Worm (Caenorhabditis elegans) whole organism, L1 larva: ENCODE data around the gene F21C10.4.

Experiments
- C04F5.9 ChIP-seq: sonication (generic microtip); optimal IDR thresholded peaks from 2 replicates; lab custom pipeline; 2016; ENCODE audit warnings: missing genetic modification characterization, missing compliant biosample characterization
- C16A3.4 ChIP-seq: fragments of 150-350 bp; optimal IDR thresholded peaks from 2 replicates; lab custom pipeline; 2014; ENCODE audit warnings: missing biosample characterization, missing genetic modification characterization
- C34B4.2 ChIP-seq: sonication (generic microtip); optimal IDR thresholded peaks from 2 replicates; lab custom pipeline; 2017; ENCODE audit warnings: mild to moderate bottlenecking, missing genetic modification characterization, missing compliant biosample characterization
- alr-1 ChIP-seq: fragments of 200-800 bp; sonication (Bioruptor generic); optimal IDR thresholded peaks from 2 replicates; lab custom pipeline; 2018; ENCODE audit warnings: borderline replicate concordance, mild to moderate bottlenecking, missing genetic modification characterization, missing compliant biosample characterization
- aly-2 ChIP-seq: fragments of 150-350 bp; optimal IDR thresholded peaks from 2 replicates; lab custom pipeline; 2014; ENCODE audit warnings: missing biosample characterization, missing genetic modification characterization
- ama-1 ChIP-seq: fragments of 150-350 bp; optimal IDR thresholded peaks from 2 replicates; lab custom pipeline; 2014
- blmp-1 ChIP-seq: fragments of 150-350 bp; optimal IDR thresholded peaks from 2 replicates; lab custom pipeline; 2014; ENCODE audit warnings: missing biosample characterization, missing genetic modification characterization
- ceh-63 ChIP-seq: fragments of 200-800 bp; sonication (Bioruptor generic); optimal IDR thresholded peaks from 2 replicates; lab custom pipeline; 2018; ENCODE audit warnings: mild to moderate bottlenecking, missing genetic modification characterization, missing compliant biosample characterization
- ceh-8 ChIP-seq: fragments of 200-800 bp; sonication (Bioruptor generic); optimal IDR thresholded peaks from 2 replicates; lab custom pipeline; 2018; ENCODE audit warnings: mild to moderate bottlenecking, missing genetic modification characterization, moderate library complexity, missing compliant biosample characterization
- ceh-88 ChIP-seq: fragments of 200-800 bp; sonication (Bioruptor generic); IDR thresholded peaks from 2 replicates; pipeline ENCODE4 v1.3.6; 2022; ENCODE audit warnings: missing genetic modification characterization, missing compliant biosample characterization
- efl-1 ChIP-seq, 4 experiments: fragments of 150-350 bp; optimal IDR thresholded peaks in 3 of 4; peaks in 1 of 4; 1 replicate in 1 of 4; 2 replicates in 3 of 4; lab custom pipeline; 2014; ENCODE audit warnings: missing biosample characterization in 2 of 4, missing genetic modification characterization in 2 of 4, missing genetic modification reagents in 2 of 4
- elt-3 ChIP-seq, 6 experiments: fragments of 150-350 bp in 1 of 6; sonication (generic microtip); optimal IDR thresholded peaks; 2 replicates each; lab custom pipeline; 2017 to 2018; ENCODE audit warnings: missing biosample characterization in 6 of 6, missing genetic modification characterization in 6 of 6, inconsistent platforms in 1 of 6
- fkh-10 ChIP-seq: sonication (generic microtip); optimal IDR thresholded peaks from 2 replicates; lab custom pipeline; 2017; ENCODE audit warnings: missing biosample characterization, missing genetic modification reagents, missing genetic modification characterization
- fkh-4 ChIP-seq: sonication (generic microtip); optimal IDR thresholded peaks from 2 replicates; lab custom pipeline; 2016; ENCODE audit warnings: missing compliant biosample characterization, missing genetic modification characterization, borderline replicate concordance
- isw-1 ChIP-seq: fragments of 200-800 bp; sonication (Bioruptor generic); IDR thresholded peaks from 2 replicates; pipeline ENCODE4 v1.3.6; 2022; ENCODE audit warnings: missing genetic modification characterization, missing compliant biosample characterization
- jun-1 ChIP-seq: fragments of 150-350 bp; optimal IDR thresholded peaks from 2 replicates; lab custom pipeline; 2014; ENCODE audit warnings: missing biosample characterization, missing genetic modification reagents, missing genetic modification characterization
- lin-14 ChIP-seq: fragments of 200-800 bp; sonication (Bioruptor generic); optimal IDR thresholded peaks from 2 replicates; lab custom pipeline; 2018; ENCODE audit warnings: mild to moderate bottlenecking, missing genetic modification characterization, moderate library complexity, missing compliant biosample characterization
- lin-35 ChIP-seq, 2 experiments: fragments of 150-350 bp; optimal IDR thresholded peaks; 2 replicates each; lab custom pipeline; 2014; ENCODE audit warnings: missing biosample characterization in 2 of 2, missing genetic modification characterization in 2 of 2, missing genetic modification reagents in 2 of 2
- lin-39 ChIP-seq: fragments of 150-350 bp; optimal IDR thresholded peaks from 2 replicates; lab custom pipeline; 2014; ENCODE audit warnings: missing biosample characterization, missing genetic modification reagents, missing genetic modification characterization
- lir-3 ChIP-seq: sonication (generic microtip); optimal IDR thresholded peaks from 2 replicates; lab custom pipeline; 2016; ENCODE audit warnings: mild to moderate bottlenecking, missing genetic modification characterization, moderate library complexity, missing compliant biosample characterization; ENCODE audit not compliant: poor library complexity
- lsy-2 ChIP-seq, 2 experiments: fragments of 150-350 bp; optimal IDR thresholded peaks; 2 replicates each; lab custom pipeline; 2014; ENCODE audit warnings: missing biosample characterization in 2 of 2, missing genetic modification characterization in 2 of 2
- mab-9 ChIP-seq: fragments of 200-800 bp; sonication (Bioruptor generic); IDR thresholded peaks from 2 replicates; pipeline ENCODE4 v1.3.6; 2022; ENCODE audit warnings: missing genetic modification reagents, missing genetic modification characterization, missing compliant biosample characterization
- mef-2 ChIP-seq: fragments of 150-350 bp; optimal IDR thresholded peaks from 2 replicates; lab custom pipeline; 2014; ENCODE audit warnings: missing biosample characterization, missing genetic modification characterization
- nhr-19 ChIP-seq: fragments of 200-800 bp; sonication (Bioruptor generic); conservative IDR thresholded peaks from 2 replicates; pipeline ENCODE4 v1.3.6; 2022; ENCODE audit warnings: missing genetic modification characterization, missing compliant biosample characterization
- nhr-237 ChIP-seq: fragments of 150-350 bp; optimal IDR thresholded peaks from 2 replicates; lab custom pipeline; 2014; ENCODE audit warnings: missing biosample characterization, missing genetic modification characterization
- nhr-28 ChIP-seq: fragments of 150-350 bp; optimal IDR thresholded peaks from 2 replicates; lab custom pipeline; 2014; ENCODE audit warnings: missing biosample characterization, missing genetic modification characterization
- nhr-47 ChIP-seq: sonication (generic microtip); optimal IDR thresholded peaks from 2 replicates; lab custom pipeline; 2016; ENCODE audit warnings: mild to moderate bottlenecking, missing genetic modification characterization, moderate library complexity, missing compliant biosample characterization
- nhr-71 ChIP-seq: sonication (generic microtip); optimal IDR thresholded peaks from 2 replicates; lab custom pipeline; 2016; ENCODE audit warnings: mild to moderate bottlenecking, missing genetic modification characterization, moderate library complexity, missing compliant biosample characterization
- nhr-76 ChIP-seq: sonication (generic microtip); optimal IDR thresholded peaks from 2 replicates; lab custom pipeline; 2017; ENCODE audit warnings: missing biosample characterization, missing genetic modification characterization
- nhr-77 ChIP-seq: fragments of 150-350 bp; optimal IDR thresholded peaks from 2 replicates; lab custom pipeline; 2014; ENCODE audit warnings: missing biosample characterization, missing genetic modification characterization
- nhr-85 ChIP-seq: sonication (generic microtip); peaks from one replicate; lab custom pipeline; 2016; ENCODE audit warnings: missing genetic modification characterization, inconsistent platforms, missing compliant biosample characterization
- nhr-90 ChIP-seq: sonication (generic microtip); optimal IDR thresholded peaks from 2 replicates; lab custom pipeline; 2016; ENCODE audit warnings: mild to moderate bottlenecking, missing genetic modification characterization, missing compliant biosample characterization; ENCODE audit not compliant: poor library complexity
- pag-3 ChIP-seq: sonication (generic microtip); optimal IDR thresholded peaks from 2 replicates; lab custom pipeline; 2017; ENCODE audit warnings: missing genetic modification characterization, mild to moderate bottlenecking, missing compliant biosample characterization, antibody characterized with exemption, borderline replicate concordance; ENCODE audit not compliant: insufficient read depth
- pax-3 ChIP-seq: fragments of 200-800 bp; sonication (Bioruptor generic); optimal IDR thresholded peaks from 2 replicates; lab custom pipeline; 2018; ENCODE audit warnings: mild to moderate bottlenecking, missing genetic modification characterization, moderate library complexity, missing compliant biosample characterization
- rnt-1 ChIP-seq: sonication (generic microtip); optimal IDR thresholded peaks from 2 replicates; lab custom pipeline; 2016; ENCODE audit warnings: mild to moderate bottlenecking, missing genetic modification characterization, moderate library complexity, missing compliant biosample characterization
- snpc-4 ChIP-seq: fragments of 150-350 bp; optimal IDR thresholded peaks from 2 replicates; lab custom pipeline; 2014; ENCODE audit warnings: missing biosample characterization, missing genetic modification characterization
- snu-23 ChIP-seq: sonication (generic microtip); optimal IDR thresholded peaks from 2 replicates; lab custom pipeline; 2016; ENCODE audit warnings: missing genetic modification characterization, missing compliant biosample characterization
- sup-37 ChIP-seq: fragments of 200-800 bp; sonication (Bioruptor generic); optimal IDR thresholded peaks from 2 replicates; lab custom pipeline; 2018; ENCODE audit warnings: mild to moderate bottlenecking, missing genetic modification characterization, missing compliant biosample characterization
- swsn-7 ChIP-seq: sonication (generic microtip); optimal IDR thresholded peaks from 2 replicates; lab custom pipeline; 2016; ENCODE audit warnings: missing genetic modification characterization, missing compliant biosample characterization
- tbx-2 ChIP-seq: sonication (generic microtip); optimal IDR thresholded peaks from 2 replicates; lab custom pipeline; 2016; ENCODE audit warnings: missing genetic modification characterization, missing compliant biosample characterization
- unc-98 ChIP-seq: fragments of 200-800 bp; sonication (Bioruptor generic); IDR thresholded peaks from 2 replicates; pipeline ENCODE4 v1.3.6; 2022; ENCODE audit warnings: missing genetic modification characterization, missing compliant biosample characterization
- xbp-1 ChIP-seq: sonication (generic microtip); optimal IDR thresholded peaks from 2 replicates; lab custom pipeline; 2016; ENCODE audit warnings: missing genetic modification characterization, missing compliant biosample characterization
- zag-1 ChIP-seq: fragments of 150-350 bp; optimal IDR thresholded peaks from 2 replicates; lab custom pipeline; 2014; ENCODE audit warnings: missing biosample characterization, missing genetic modification characterization
- zip-4 ChIP-seq: fragments of 200-800 bp; sonication (Bioruptor generic); optimal IDR thresholded peaks from 2 replicates; lab custom pipeline; 2018; ENCODE audit warnings: mild to moderate bottlenecking, missing genetic modification characterization, moderate library complexity, missing compliant biosample characterization
- ztf-4 ChIP-seq: fragments of 150-350 bp; optimal IDR thresholded peaks from 2 replicates; lab custom pipeline; 2014; ENCODE audit warnings: missing biosample characterization, missing genetic modification characterization

Gene F21C10.4

ce11 chrV:9162955-9163468 lies 36.6 kb downstream of the F21C10.4 start, which contains the start of gene col-145 (continued):
- TF ChIP-seq ceh-63 (GFP tag; lab: Kevin White, UChicago) (no peak), C34B4.2 (no peak), tbx-2 (tag; lab: Kevin White, UChicago) (no peak), nhr-77 (no peak), nhr-237 (no peak), isw-1 (GFP tag; lab: Robert Waterston, UW) (no peak), lin-14 (peak; percentile 39), rnt-1 (tag; lab: Kevin White, UChicago) (no peak), blmp-1 (tag; lab: Kevin White, UChicago) (peak; percentile 86), efl-1 (optimal IDR thresholded peaks at IDR 0.05; lab: Kevin White, UChicago) (no peak), efl-1 (GFP tag; optimal IDR thresholded peaks at IDR 0.05 in 1 of 2; lab: Kevin White, UChicago) (no peak), snu-23 (GFP tag; lab: Kevin White, UChicago) (peak; percentile 1), ceh-88 (GFP tag; lab: Robert Waterston, UW) (no peak), swsn-7 (tag; lab: Kevin White, UChicago) (no peak), fkh-10 (no peak), C16A3.4 (tag; lab: Kevin White, UChicago) (no peak), nhr-76 (tag; lab: Kevin White, UChicago) (no peak), fkh-4 (tag; lab: Kevin White, UChicago) (no peak), jun-1 (tag; lab: Kevin White, UChicago) (no peak), ama-1 (lab: Kevin White, UChicago) (no peak)

DNA sequence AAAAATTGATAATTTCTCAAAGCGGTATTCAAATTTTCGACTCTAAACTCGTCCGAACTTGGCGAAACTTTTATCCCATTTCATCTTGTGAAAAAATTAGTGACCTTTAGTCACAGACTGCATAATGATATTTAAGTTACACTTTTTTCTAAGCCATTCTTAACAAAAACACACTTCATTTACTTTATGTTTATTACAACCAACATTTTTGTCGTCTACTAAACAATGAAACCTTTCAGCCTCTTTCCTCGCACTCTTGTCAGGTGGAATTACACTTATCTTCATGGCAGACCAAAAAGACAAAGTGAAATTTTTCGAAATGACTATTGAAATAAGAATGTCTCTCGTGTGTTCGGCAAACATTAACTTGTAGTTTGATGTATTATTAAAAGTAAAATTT lies 37.5 kb downstream of the F21C10.4 start:
- TF ChIP-seq nhr-90 (tag; lab: Kevin White, UChicago) (peak; percentile 10), snpc-4 (no peak), unc-98 (GFP tag; lab: Robert Waterston, UW) (no peak), lin-14 (peak; percentile 6), nhr-76 (tag; lab: Kevin White, UChicago) (no peak), nhr-71 (tag; lab: Kevin White, UChicago) (peak; percentile 50), efl-1 (optimal IDR thresholded peaks at IDR 0.05; lab: Kevin White, UChicago) (peak in 1 of 2 experiments; percentile 11), efl-1 (GFP tag; optimal IDR thresholded peaks at IDR 0.05 in 1 of 2; lab: Kevin White, UChicago) (no peak), lin-35 (GFP tag; optimal IDR thresholded peaks at IDR 0.05; lab: Kevin White, UChicago) (no peak), lsy-2 (tag; optimal IDR thresholded peaks at IDR 0.05; lab: Kevin White, UChicago) (peak in 1 of 2 experiments; percentile 43), ama-1 (lab: Kevin White, UChicago) (peak; percentile 73), nhr-47 (tag; lab: Kevin White, UChicago) (peak; percentile 21), nhr-85 (tag; lab: Kevin White, UChicago) (peak; percentile 70), jun-1 (tag; lab: Kevin White, UChicago) (peak; percentile 42), aly-2 (peak; percentile 54), lir-3 (tag; lab: Kevin White, UChicago) (no peak), nhr-19 (GFP tag; lab: Robert Waterston, UW) (0 out of 2 replicates have a peak, but pooled peaks have one; percentile 5), alr-1 (no peak), elt-3 (tag; optimal IDR thresholded peaks at IDR 0.05; lab: Kevin White, UChicago) (peak in 2 of 6 experiments; percentile 35 to 46)
- TF ChIP-seq, all 84 proteins: peak for 12

DNA sequence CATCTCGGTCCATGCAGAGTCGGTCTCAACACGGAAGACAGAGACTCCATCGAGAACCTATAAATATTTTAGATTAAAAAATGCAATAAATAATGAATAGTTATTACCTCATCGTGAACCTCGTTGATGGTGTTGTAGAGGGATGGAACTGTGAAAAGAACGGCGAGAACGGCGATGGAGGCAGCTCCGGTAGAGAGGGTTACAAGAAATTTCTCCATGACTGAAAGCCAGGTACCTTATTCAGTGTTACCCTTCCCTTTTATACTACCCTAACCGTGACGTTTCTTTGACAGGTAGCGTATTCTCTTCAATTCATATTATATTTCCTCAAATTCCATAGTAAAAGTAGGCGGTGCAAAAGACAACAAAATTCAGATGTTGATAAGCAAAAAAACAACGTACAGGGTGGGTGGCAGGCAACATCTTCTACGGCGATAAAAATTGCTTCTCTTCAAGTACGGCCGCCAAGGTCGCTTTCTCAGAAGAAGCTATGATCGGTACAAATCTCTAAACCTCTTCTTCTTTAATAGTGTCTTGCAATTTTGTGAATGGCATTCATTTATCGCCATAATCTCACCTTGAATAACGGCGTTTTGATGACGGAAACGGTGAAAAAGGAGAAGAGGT lies 38.8 kb downstream of the F21C10.4 start, which contains the start of gene col-10:
Gene col-10 (minus strand): TSS at position 235 of the 627 bp plus-strand sequence.
- TF ChIP-seq snu-23 (GFP tag; lab: Kevin White, UChicago) = peak; percentile 74
- no peak for TF ChIP-seq nhr-237
- TF ChIP-seq pax-3 (tag; lab: Kevin White, UChicago) = no peak
- TF ChIP-seq nhr-19 (GFP tag; lab: Robert Waterston, UW) = peak; percentile 31; the same call in 1 of the 2 replicates
- TF ChIP-seq xbp-1 = peak; percentile 23
- no peak for TF ChIP-seq fkh-10
- no peak for TF ChIP-seq C16A3.4 (tag; lab: Kevin White, UChicago)
- no peak for TF ChIP-seq lin-39 (tag; lab: Kevin White, UChicago)
- TF ChIP-seq zip-4 (GFP tag; lab: Kevin White, UChicago) = no peak
- TF ChIP-seq ama-1 (lab: Kevin White, UChicago) = peak; percentile 81
- TF ChIP-seq sup-37 (GFP tag; lab: Kevin White, UChicago) = no peak
- no peak for TF ChIP-seq alr-1
- TF ChIP-seq ztf-4 = peak; percentile 29
- no peak for TF ChIP-seq lin-35 (GFP tag; optimal IDR thresholded peaks at IDR 0.05; lab: Kevin White, UChicago)
- no peak for TF ChIP-seq C34B4.2
- no peak for TF ChIP-seq zag-1 (tag; lab: Kevin White, UChicago)
- no peak for TF ChIP-seq C04F5.9 (tag; lab: Kevin White, UChicago)
- no peak for TF ChIP-seq nhr-77
- TF ChIP-seq mef-2 (tag; lab: Kevin White, UChicago) = no peak
- peak; percentile 34 for TF ChIP-seq nhr-47 (tag; lab: Kevin White, UChicago)
- TF ChIP-seq pag-3 (tag; lab: Kevin White, UChicago) = peak; percentile 60
- TF ChIP-seq ceh-8 (GFP tag; lab: Kevin White, UChicago) = no peak
- TF ChIP-seq nhr-28 (tag; lab: Kevin White, UChicago) = no peak
- no peak for TF ChIP-seq mab-9
